Fruit fly (Drosophila melanogaster) whole organism, pupa: ENCODE measurements around the gene Tengl2.

Source experiments
- CG14655 ChIP-seq: fragments of 200-800 bp; sonication (Bioruptor generic); optimal IDR thresholded peaks from 3 replicates; lab custom pipeline; 2017; ENCODE audit warnings: mild to moderate bottlenecking, missing biosample characterization, missing genetic modification reagents, missing genetic modification characterization
- CG17806 ChIP-seq: fragments of 200-800 bp; sonication (Bioruptor generic); optimal IDR thresholded peaks from 2 replicates; lab custom pipeline; 2018; ENCODE audit warnings: missing biosample characterization, mild to moderate bottlenecking, missing genetic modification characterization, moderate library complexity
- CG8301 ChIP-seq: fragments of 200-800 bp; sonication (Bioruptor generic); optimal IDR thresholded peaks from 2 replicates; lab custom pipeline; 2018; ENCODE audit warnings: missing biosample characterization, mild to moderate bottlenecking, missing genetic modification characterization
- gl ChIP-seq: fragments of 200-800 bp; sonication (Bioruptor generic); optimal IDR thresholded peaks from 2 replicates; lab custom pipeline; 2018; ENCODE audit warnings: missing biosample characterization, mild to moderate bottlenecking, missing genetic modification characterization

- TF ChIP-seq CG17806 (tag; lab: Kevin White, UChicago) (no peak), gl (no peak), CG8301 (tag; lab: Kevin White, UChicago) (no peak), CG14655 (no peak)
Measured at dm6 chr2L:2194305-2194828, 44.8 kb downstream of the Tengl2 start.
